Worm (Caenorhabditis elegans) whole organism, midembryonic: Measurements from ENCODE around the gene F54B11.8.

Experiments used
- T22C8.4 ChIP-seq: fragments of 200-800 bp; sonication (Bioruptor generic); IDR thresholded peaks from 2 replicates; pipeline ENCODE4 v1.3.6; 2022; ENCODE audit warnings: missing genetic modification characterization, missing compliant biosample characterization
- cog-1 ChIP-seq: sonication (generic microtip); optimal IDR thresholded peaks from 2 replicates; lab custom pipeline; 2016; ENCODE audit warnings: missing genetic modification characterization, missing compliant biosample characterization
- flt-1 ChIP-seq: fragments of 200-800 bp; sonication (Bioruptor generic); IDR thresholded peaks from 2 replicates; pipeline ENCODE4 v1.3.6; 2022; ENCODE audit warnings: missing genetic modification characterization, missing compliant biosample characterization
- klf-2 ChIP-seq: fragments of 200-800 bp; sonication (Bioruptor generic); conservative IDR thresholded peaks from 2 replicates; pipeline ENCODE4 v1.3.6; 2022; ENCODE audit warnings: missing genetic modification reagents, missing genetic modification characterization, missing compliant biosample characterization
- med-1 ChIP-seq: sonication (generic microtip); optimal IDR thresholded peaks from 2 replicates; lab custom pipeline; 2017; ENCODE audit warnings: missing genetic modification characterization, mild to moderate bottlenecking, missing compliant biosample characterization, antibody characterized with exemption, missing genetic modification reagents; ENCODE audit not compliant: insufficient read depth
- ref-1 ChIP-seq: fragments of 200-800 bp; sonication (Bioruptor generic); conservative IDR thresholded peaks from 2 replicates; pipeline ENCODE4 v1.3.6; 2022; ENCODE audit warnings: missing genetic modification reagents, missing genetic modification characterization, missing compliant biosample characterization
- tab-1 ChIP-seq: fragments of 200-800 bp; sonication (Bioruptor generic); IDR thresholded peaks from 2 replicates; pipeline ENCODE4 v1.3.6; 2022; ENCODE audit warnings: missing genetic modification characterization, missing compliant biosample characterization
- ztf-23 ChIP-seq: fragments of 200-800 bp; sonication (Bioruptor generic); IDR thresholded peaks from 2 replicates; pipeline ENCODE4 v1.3.6; 2022; ENCODE audit warnings: missing genetic modification reagents, missing genetic modification characterization, missing compliant biosample characterization
- ztf-29 ChIP-seq: fragments of 200-800 bp; sonication (Bioruptor generic); IDR thresholded peaks from 2 replicates; pipeline ENCODE4 v1.3.6; 2022; ENCODE audit warnings: missing genetic modification reagents, missing genetic modification characterization, missing compliant biosample characterization

ce11 chrX:13561954-13562353, 41.8 kb downstream of the F54B11.8 start:
- TF ChIP-seq med-1 (GFP tag; lab: Kevin White, UChicago), result no peak
- TF ChIP-seq tab-1, result no peak
- TF ChIP-seq ref-1 (GFP tag; lab: Robert Waterston, UW), result no peak
- no peak for TF ChIP-seq cog-1 (tag; lab: Kevin White, UChicago)
- no peak for TF ChIP-seq T22C8.4 (GFP tag; lab: Robert Waterston, UW)
- no peak for TF ChIP-seq ztf-23 (GFP tag; lab: Robert Waterston, UW)
- no peak for TF ChIP-seq ztf-29 (GFP tag; lab: Robert Waterston, UW)
- no peak for TF ChIP-seq flt-1 (GFP tag; lab: Robert Waterston, UW)
- no peak for TF ChIP-seq klf-2 (GFP tag; lab: Robert Waterston, UW)
